Fruit fly (Drosophila melanogaster): ENCODE data around the gene CG6295.

DNA sequence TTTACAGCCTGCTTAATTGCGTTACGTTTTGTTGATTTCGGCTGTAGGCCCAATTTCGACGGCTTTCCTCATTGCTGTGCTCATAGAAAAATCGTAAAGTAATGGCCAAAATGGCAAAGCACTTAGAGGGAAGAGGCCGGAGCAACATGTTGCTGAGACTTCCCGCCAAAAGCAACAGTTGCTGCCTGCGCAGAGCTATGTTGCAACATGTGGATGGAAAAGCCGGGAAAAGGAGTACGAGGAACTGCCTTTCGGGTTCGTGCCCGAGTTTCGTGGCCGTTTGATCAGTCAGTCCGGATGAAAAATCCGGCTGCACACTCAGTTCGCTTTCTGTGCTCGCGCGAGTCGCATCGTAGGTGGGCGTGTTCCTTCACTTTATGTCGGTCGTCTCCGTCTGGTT, 10.2 kb downstream of the CG6295 start, which contains the start of gene RYa-R:
- TF ChIP-seq h (optimal IDR thresholded peaks at IDR 0.05) (no peak), insv (optimal IDR thresholded peaks at IDR 0.05) (no peak)

All from Kc167 (cell line).